Worm (Caenorhabditis elegans) whole organism, dauer: ENCODE results near the gene nspg-8.

Experiments
- unc-62 ChIP-seq: sonication (generic microtip); optimal IDR thresholded peaks from 2 replicates; lab custom pipeline; 2017; ENCODE audit warnings: missing biosample characterization, missing genetic modification reagents, missing genetic modification characterization

The nspg-8 gene

ce11 chrIII:1196192-1196591 is 14.3 kb downstream of the nspg-8 start, which contains the start of gene dss-1:
dss-1 (minus strand) TSS chrIII:1196292.
- no peak for TF ChIP-seq unc-62 (GFP tag; lab: Kevin White, UChicago)

- TF ChIP-seq unc-62 (GFP tag; lab: Kevin White, UChicago), result no peak
These were observed 20.2 kb downstream of the nspg-8 start, which contains the start of the genes mrpl-45 and Y119D3B.12 for ce11 chrIII:1201958-1202596. mrpl-45 (minus strand) TSS chrIII:1202008. Y119D3B.12 (plus strand) TSS chrIII:1202546.

ce11 chrIII:1205421-1205820 is 23.6 kb downstream of the nspg-8 start:
- no peak for TF ChIP-seq unc-62 (GFP tag; lab: Kevin White, UChicago)

ce11 chrIII:1206331-1206730 is 24.5 kb downstream of the nspg-8 start:
- TF ChIP-seq unc-62 (GFP tag; lab: Kevin White, UChicago), result no peak

DNA sequence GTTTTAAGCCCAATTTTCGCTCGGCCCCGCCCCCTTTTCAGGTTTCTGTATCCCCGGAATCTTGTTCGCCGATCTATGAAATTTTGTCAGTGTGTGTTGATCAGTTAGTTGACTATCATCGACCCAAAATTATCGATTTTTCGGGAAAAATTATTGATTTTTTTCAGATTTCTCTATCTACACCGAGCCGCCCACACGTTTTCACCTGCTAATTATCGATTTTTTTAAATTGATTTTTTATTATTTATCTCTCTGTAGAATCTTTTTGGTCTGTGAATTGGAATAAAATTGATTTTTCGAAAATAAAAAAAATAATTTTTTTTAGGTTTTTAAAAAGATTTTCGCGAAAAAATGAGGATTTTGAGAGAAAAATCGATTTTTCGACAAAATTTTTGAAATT is 25.2 kb downstream of the nspg-8 start:
- no peak for TF ChIP-seq unc-62 (GFP tag; lab: Kevin White, UChicago)

DNA sequence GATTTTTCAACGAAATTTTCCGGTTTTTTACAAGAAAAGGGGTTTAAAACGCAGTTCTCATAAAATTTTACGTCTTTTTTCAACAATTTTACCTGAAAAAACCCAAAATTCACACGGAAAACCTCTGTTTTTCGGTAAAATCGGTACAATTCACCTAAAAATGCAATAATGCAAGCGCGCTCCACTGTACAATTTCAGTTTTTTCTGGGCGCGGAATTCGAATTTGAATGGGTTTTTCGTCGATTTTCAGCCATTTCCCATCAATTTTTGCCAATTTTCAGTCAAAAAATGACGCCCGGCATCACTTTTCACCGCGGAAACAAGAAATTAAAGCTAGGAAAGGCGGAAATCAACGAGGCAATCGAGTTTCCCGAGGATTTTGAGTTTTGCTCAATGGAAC is 26.0 kb downstream of the nspg-8 start, which contains the start of gene orc-3:
orc-3 (plus strand) TSS at position 282 of the 400 bp plus-strand sequence.
- TF ChIP-seq unc-62 (GFP tag; lab: Kevin White, UChicago), result no peak

- TF ChIP-seq unc-62 (GFP tag; lab: Kevin White, UChicago), result no peak
These were observed 28.8 kb downstream of the nspg-8 start for ce11 chrIII:1210638-1211037.

- TF ChIP-seq unc-62 (GFP tag; lab: Kevin White, UChicago), result no peak
These were observed 32.3 kb downstream of the nspg-8 start for ce11 chrIII:1214121-1214673.

- no peak for TF ChIP-seq unc-62 (GFP tag; lab: Kevin White, UChicago)
These were observed 32.8 kb downstream of the nspg-8 start, which contains the start of gene Y119D3B.21 for ce11 chrIII:1214680-1215079. Y119D3B.21 (plus strand) TSS chrIII:1215000.

DNA sequence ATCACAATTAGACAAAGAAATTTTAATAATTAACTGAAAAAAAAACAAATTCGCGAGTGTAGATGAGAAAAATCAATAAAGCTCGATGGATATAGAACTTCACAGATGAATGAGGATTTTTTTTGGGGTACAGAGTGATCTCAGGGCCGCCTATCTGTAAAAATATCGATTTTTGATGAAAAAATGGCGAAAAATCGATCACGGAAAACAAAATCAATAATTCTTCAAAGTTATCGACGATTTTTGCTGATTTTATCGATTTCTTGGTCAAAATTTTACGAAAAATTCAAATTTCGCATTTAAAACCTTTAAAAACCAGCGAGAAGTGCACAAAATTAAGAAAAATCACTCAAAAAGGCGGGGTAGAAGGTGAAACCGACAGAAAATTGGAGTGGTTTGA is 34.2 kb downstream of the nspg-8 start:
- TF ChIP-seq unc-62 (GFP tag; lab: Kevin White, UChicago), result no peak

- TF ChIP-seq unc-62 (GFP tag; lab: Kevin White, UChicago), result no peak
These were observed 36.4 kb downstream of the nspg-8 start for ce11 chrIII:1218221-1218620.

ce11 chrIII:1218998-1219397 is 37.1 kb downstream of the nspg-8 start:
- TF ChIP-seq unc-62 (GFP tag; lab: Kevin White, UChicago), result no peak

- no peak for TF ChIP-seq unc-62 (GFP tag; lab: Kevin White, UChicago)
These were observed 38.2 kb downstream of the nspg-8 start for ce11 chrIII:1220012-1220411.

DNA sequence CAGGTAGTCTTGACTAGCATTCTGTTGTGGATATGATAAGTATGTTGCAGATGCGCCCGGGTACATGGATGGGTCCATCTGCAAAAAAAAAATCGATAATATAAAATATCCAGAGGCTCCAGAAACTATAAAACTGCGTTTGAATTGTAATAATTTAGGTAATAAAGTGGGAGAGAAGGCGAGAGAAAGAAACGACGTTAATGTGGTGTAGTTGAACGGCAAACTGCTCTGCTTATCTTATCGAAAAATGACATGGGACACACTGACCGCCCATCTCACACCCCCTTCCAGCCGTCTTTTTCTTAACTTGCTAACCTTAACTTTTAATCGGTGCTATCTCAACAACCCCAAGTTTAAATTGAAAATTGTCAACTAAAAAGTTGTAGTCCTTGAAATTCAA is 40.1 kb downstream of the nspg-8 start:
- no peak for TF ChIP-seq unc-62 (GFP tag; lab: Kevin White, UChicago)

- TF ChIP-seq unc-62 (GFP tag; lab: Kevin White, UChicago), result no peak
These were observed 41.6 kb downstream of the nspg-8 start for ce11 chrIII:1223319-1224093.

ce11 chrIII:1225116-1225515 is 43.3 kb downstream of the nspg-8 start:
- no peak for TF ChIP-seq unc-62 (GFP tag; lab: Kevin White, UChicago)
